Worm (Caenorhabditis elegans): Measurements from ENCODE around the gene try-5.
"Not testable (repeated sequence)": the region's sequence is repeated elsewhere in the genome, so short reads cannot be mapped to it uniquely, and the experiment has no call there.

DNA sequence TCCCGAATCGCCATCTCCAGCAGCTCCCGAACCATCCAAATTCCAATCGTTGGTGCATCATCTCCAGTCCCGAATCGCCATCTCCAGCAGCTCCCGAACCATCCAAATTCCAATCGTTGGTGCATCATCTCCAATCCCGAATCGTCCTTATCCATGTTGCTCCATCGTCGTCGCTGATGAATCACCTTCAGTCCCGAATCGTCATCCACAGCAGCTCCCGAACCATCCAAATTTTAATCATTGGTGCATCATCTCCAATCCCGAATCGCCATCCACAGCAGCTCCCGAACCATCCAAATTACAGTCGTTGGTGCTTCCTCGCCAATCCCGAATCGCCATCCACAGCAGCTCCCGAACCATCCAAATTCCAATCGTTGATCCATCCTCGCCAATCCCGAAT is 7.6 kb upstream of the try-5 start:
- 0 out of 2 replicates have a peak, but pooled peaks have one; percentile 15 for TF ChIP-seq klf-2 (GFP tag; conservative IDR thresholded peaks at IDR 0.05)
- TF ChIP-seq ztf-23 (GFP tag; IDR thresholded peaks at IDR 0.05) = 0 out of 2 replicates have a peak, but pooled peaks have one; percentile 8
- not testable (repeated sequence) for TF ChIP-seq T22C8.4 (GFP tag; IDR thresholded peaks at IDR 0.05); ref-1 (GFP tag; conservative IDR thresholded peaks at IDR 0.05); med-1 (GFP tag; optimal IDR thresholded peaks at IDR 0.05; ENCODE audit: insufficient read depth); flt-1 (GFP tag; IDR thresholded peaks at IDR 0.05); tab-1 (GFP tag; IDR thresholded peaks at IDR 0.05); cog-1 (tag; optimal IDR thresholded peaks at IDR 0.05)
